Worm (Caenorhabditis elegans) whole organism, L2 larva: ENCODE measurements around the gene F13H8.5.

Source experiments
- C34F6.9 ChIP-seq: fragments of 150-350 bp; optimal IDR thresholded peaks from 2 replicates; lab custom pipeline; 2014; ENCODE audit warnings: missing biosample characterization, missing genetic modification characterization
- F13H6.1 ChIP-seq: sonication (generic microtip); optimal IDR thresholded peaks from 2 replicates; lab custom pipeline; 2016; ENCODE audit warnings: missing genetic modification characterization, missing compliant biosample characterization
- R02D3.7 ChIP-seq: fragments of 150-350 bp; optimal IDR thresholded peaks from 2 replicates; lab custom pipeline; 2014; ENCODE audit warnings: missing biosample characterization, missing genetic modification characterization
- Y55F3AM.14 ChIP-seq: fragments of 200-800 bp; sonication (Bioruptor generic); optimal IDR thresholded peaks from 2 replicates; lab custom pipeline; 2018; ENCODE audit warnings: mild to moderate bottlenecking, missing genetic modification characterization, missing compliant biosample characterization
- ZK546.5 ChIP-seq: sonication (generic microtip); optimal IDR thresholded peaks from 2 replicates; lab custom pipeline; 2017; ENCODE audit warnings: missing biosample characterization, missing genetic modification characterization
- aly-2 ChIP-seq: fragments of 150-350 bp; optimal IDR thresholded peaks from 2 replicates; lab custom pipeline; 2014; ENCODE audit warnings: missing biosample characterization, missing genetic modification characterization
- ama-1 ChIP-seq: fragments of 150-350 bp; optimal IDR thresholded peaks from 2 replicates; lab custom pipeline; 2018; ENCODE audit warnings: inconsistent platforms
- blmp-1 ChIP-seq: sonication (generic microtip); optimal IDR thresholded peaks from 2 replicates; lab custom pipeline; 2017; ENCODE audit warnings: missing genetic modification characterization, mild to moderate bottlenecking, missing compliant biosample characterization, antibody characterized with exemption, moderate library complexity; ENCODE audit not compliant: insufficient read depth
- ceh-16 ChIP-seq: fragments of 150-350 bp; optimal IDR thresholded peaks from 2 replicates; lab custom pipeline; 2014; ENCODE audit warnings: missing biosample characterization, missing genetic modification characterization
- crh-2 ChIP-seq: sonication (generic microtip); optimal IDR thresholded peaks from 2 replicates; lab custom pipeline; 2017; ENCODE audit warnings: missing biosample characterization, missing genetic modification characterization
- dmd-4 ChIP-seq: sonication (generic microtip); optimal IDR thresholded peaks from 2 replicates; lab custom pipeline; 2017; ENCODE audit warnings: missing biosample characterization, missing genetic modification characterization
- egl-27 ChIP-seq: sonication (generic microtip); optimal IDR thresholded peaks from 3 replicates; lab custom pipeline; 2017; ENCODE audit warnings: missing biosample characterization, missing genetic modification reagents, missing genetic modification characterization
- elt-3 ChIP-seq: sonication (generic microtip); optimal IDR thresholded peaks from 2 replicates; lab custom pipeline; 2017; ENCODE audit warnings: missing biosample characterization, missing genetic modification characterization
- fos-1 ChIP-seq: fragments of 150-350 bp; optimal IDR thresholded peaks from 2 replicates; lab custom pipeline; 2014; ENCODE audit warnings: missing biosample characterization, missing genetic modification characterization
- gmeb-1 ChIP-seq: fragments of 150-350 bp; optimal IDR thresholded peaks from 2 replicates; lab custom pipeline; 2014; ENCODE audit warnings: missing biosample characterization, missing genetic modification characterization
- lin-11 ChIP-seq: fragments of 150-350 bp; sonication (generic microtip); optimal IDR thresholded peaks from 2 replicates; lab custom pipeline; 2014; ENCODE audit warnings: missing biosample characterization, missing genetic modification characterization, inconsistent platforms, mixed read lengths
- lin-13 ChIP-seq: fragments of 150-350 bp; optimal IDR thresholded peaks from 2 replicates; lab custom pipeline; 2014; ENCODE audit warnings: missing biosample characterization, missing genetic modification reagents, missing genetic modification characterization
- lsy-2 ChIP-seq, 2 experiments: fragments of 150-350 bp in 1 of 2; sonication (generic microtip) in 1 of 2; optimal IDR thresholded peaks; 2 replicates each; lab custom pipeline; 2014 to 2017; ENCODE audit warnings: missing biosample characterization in 2 of 2, missing genetic modification characterization in 2 of 2
- mab-5 ChIP-seq: fragments of 150-350 bp; optimal IDR thresholded peaks from 2 replicates; lab custom pipeline; 2014; ENCODE audit warnings: missing biosample characterization, missing genetic modification characterization
- mbf-1 ChIP-seq: sonication (generic microtip); optimal IDR thresholded peaks from 2 replicates; lab custom pipeline; 2017; ENCODE audit warnings: missing biosample characterization, missing genetic modification characterization
- nhr-11 ChIP-seq: fragments of 150-350 bp; optimal IDR thresholded peaks from 2 replicates; lab custom pipeline; 2014; ENCODE audit warnings: missing biosample characterization, missing genetic modification characterization
- nhr-12 ChIP-seq: fragments of 150-350 bp; optimal IDR thresholded peaks from 2 replicates; lab custom pipeline; 2014; ENCODE audit warnings: missing biosample characterization, missing genetic modification characterization
- nhr-129 ChIP-seq: fragments of 150-350 bp; optimal IDR thresholded peaks from 2 replicates; lab custom pipeline; 2014; ENCODE audit warnings: missing biosample characterization, missing genetic modification characterization
- nhr-21 ChIP-seq: fragments of 150-350 bp; optimal IDR thresholded peaks from 2 replicates; lab custom pipeline; 2014; ENCODE audit warnings: missing biosample characterization, missing genetic modification characterization
- nhr-23 ChIP-seq: fragments of 150-350 bp; optimal IDR thresholded peaks from 2 replicates; lab custom pipeline; 2014; ENCODE audit warnings: missing biosample characterization, missing genetic modification reagents, missing genetic modification characterization
- nhr-25 ChIP-seq: fragments of 150-350 bp; sonication (generic microtip); optimal IDR thresholded peaks from 3 replicates; lab custom pipeline; 2014; ENCODE audit warnings: missing biosample characterization, missing genetic modification characterization
- nhr-6 ChIP-seq: fragments of 150-350 bp; optimal IDR thresholded peaks from 2 replicates; lab custom pipeline; 2014; ENCODE audit warnings: missing biosample characterization, missing genetic modification characterization
- nhr-77 ChIP-seq: fragments of 150-350 bp; optimal IDR thresholded peaks from 2 replicates; lab custom pipeline; 2014; ENCODE audit warnings: missing biosample characterization, missing genetic modification characterization
- peb-1 ChIP-seq: fragments of 150-350 bp; optimal IDR thresholded peaks from 2 replicates; lab custom pipeline; 2014; ENCODE audit warnings: missing biosample characterization, missing genetic modification characterization
- sem-4 ChIP-seq: fragments of 150-350 bp; optimal IDR thresholded peaks from 2 replicates; lab custom pipeline; 2014; ENCODE audit warnings: missing biosample characterization, missing genetic modification reagents, missing genetic modification characterization
- skn-1 ChIP-seq: sonication (generic microtip); optimal IDR thresholded peaks from 2 replicates; lab custom pipeline; 2017; ENCODE audit warnings: missing biosample characterization, missing genetic modification characterization
- sma-3 ChIP-seq: sonication (generic microtip); optimal IDR thresholded peaks from 2 replicates; lab custom pipeline; 2016; ENCODE audit warnings: missing genetic modification reagents, missing genetic modification characterization, missing compliant biosample characterization
- sma-9 ChIP-seq, 2 experiments: fragments of 150-350 bp in 1 of 2; sonication (generic microtip) in 1 of 2; optimal IDR thresholded peaks; 2 replicates each; lab custom pipeline; 2014 to 2016; ENCODE audit warnings: missing genetic modification characterization in 2 of 2, mild to moderate bottlenecking in 1 of 2, missing biosample characterization in 1 of 2, missing compliant biosample characterization in 1 of 2, missing genetic modification reagents in 1 of 2, moderate library complexity in 1 of 2
- snpc-4 ChIP-seq: fragments of 150-350 bp; optimal IDR thresholded peaks from 2 replicates; lab custom pipeline; 2014; ENCODE audit warnings: missing biosample characterization, missing genetic modification characterization
- unc-39 ChIP-seq: fragments of 150-350 bp; optimal IDR thresholded peaks from 2 replicates; lab custom pipeline; 2014; ENCODE audit warnings: missing biosample characterization, missing genetic modification characterization
- unc-55 ChIP-seq: fragments of 150-350 bp; sonication (generic microtip); optimal IDR thresholded peaks from 3 replicates; lab custom pipeline; 2014; ENCODE audit warnings: missing biosample characterization, missing genetic modification reagents, missing genetic modification characterization
- unc-62 ChIP-seq: fragments of 150-350 bp; optimal IDR thresholded peaks from 2 replicates; lab custom pipeline; 2014; ENCODE audit warnings: missing biosample characterization, missing genetic modification reagents, missing genetic modification characterization
- zag-1 ChIP-seq: fragments of 150-350 bp; optimal IDR thresholded peaks from 2 replicates; lab custom pipeline; 2014; ENCODE audit warnings: missing biosample characterization, missing genetic modification characterization
- ztf-1 ChIP-seq: fragments of 200-800 bp; sonication (Bioruptor generic); conservative IDR thresholded peaks from 2 replicates; pipeline ENCODE4 v1.3.6; 2022; ENCODE audit warnings: missing genetic modification characterization, missing compliant biosample characterization
- ztf-11 ChIP-seq: sonication (generic microtip); optimal IDR thresholded peaks from 2 replicates; lab custom pipeline; 2017; ENCODE audit warnings: missing biosample characterization, missing genetic modification characterization

Gene F13H8.5

ce11 chrII:6269805-6270414, 14.0 kb upstream of the F13H8.5 start, which contains the start of gene F13H8.2:
Gene F13H8.2, plus strand, starts transcription at chrII:6270364.
- peak; percentile 36 for TF ChIP-seq snpc-4 (tag; lab: Kevin White, UChicago)
- no peak for TF ChIP-seq elt-3
- peak; percentile 87 for TF ChIP-seq sma-9 (GFP tag; optimal IDR thresholded peaks at IDR 0.05; lab: Kevin White, UChicago)
- no peak for TF ChIP-seq sma-9 (tag; optimal IDR thresholded peaks at IDR 0.05; lab: Kevin White, UChicago)
- TF ChIP-seq C34F6.9 (tag; lab: Kevin White, UChicago): peak; percentile 79
- TF ChIP-seq unc-39: no peak
- no peak for TF ChIP-seq ceh-16
- peak; percentile 42 for TF ChIP-seq fos-1 (tag; lab: Kevin White, UChicago)
- TF ChIP-seq egl-27 (tag; lab: Kevin White, UChicago): peak; percentile 2
- TF ChIP-seq aly-2 (tag; lab: Kevin White, UChicago): no peak
- no peak for TF ChIP-seq ZK546.5 (tag; lab: Kevin White, UChicago)
- TF ChIP-seq unc-55 (GFP tag; lab: Kevin White, UChicago): peak; percentile 78
- TF ChIP-seq sem-4 (tag; lab: Kevin White, UChicago): peak; percentile 52
- peak; percentile 20 for TF ChIP-seq lin-11 (tag; lab: Kevin White, UChicago)
- peak; percentile 96 for TF ChIP-seq gmeb-1
- TF ChIP-seq lsy-2 (tag; optimal IDR thresholded peaks at IDR 0.05; lab: Kevin White, UChicago): peak; percentile 66 to 90
- peak; percentile 82 for TF ChIP-seq F13H6.1
- no peak for TF ChIP-seq unc-62 (GFP tag; lab: Kevin White, UChicago)
- TF ChIP-seq blmp-1 (tag; lab: Kevin White, UChicago): peak; percentile 5
- no peak for TF ChIP-seq dmd-4 (tag; lab: Kevin White, UChicago)
- no peak for TF ChIP-seq nhr-77 (tag; lab: Kevin White, UChicago)
- TF ChIP-seq ztf-11 (tag; lab: Kevin White, UChicago): no peak
- TF ChIP-seq skn-1: peak; percentile 33
- no peak for TF ChIP-seq ztf-1
- peak; percentile 47 for TF ChIP-seq nhr-21 (tag; lab: Kevin White, UChicago)
- peak; percentile 70 for TF ChIP-seq nhr-129
- TF ChIP-seq zag-1 (tag; lab: Kevin White, UChicago): peak; percentile 12
- peak; percentile 59 for TF ChIP-seq lin-13
- TF ChIP-seq sma-3 (GFP tag; lab: Kevin White, UChicago): peak; percentile 83
- peak; percentile 71 for TF ChIP-seq mab-5 (tag; lab: Kevin White, UChicago)
- TF ChIP-seq crh-2 (tag; lab: Kevin White, UChicago): peak; percentile 77
- TF ChIP-seq mbf-1 (tag; lab: Kevin White, UChicago): no peak
- TF ChIP-seq nhr-6: no peak

ce11 chrII:6267983-6268382, 12.1 kb upstream of the F13H8.5 start, which contains the start of gene F13H8.8:
Gene F13H8.8, minus strand, starts transcription at chrII:6268083.
- no peak for TF ChIP-seq gmeb-1
- TF ChIP-seq dmd-4 (tag; lab: Kevin White, UChicago): no peak
- no peak for TF ChIP-seq nhr-21 (tag; lab: Kevin White, UChicago)
- TF ChIP-seq Y55F3AM.14 (GFP tag; lab: Kevin White, UChicago): no peak
- TF ChIP-seq R02D3.7 (tag; lab: Kevin White, UChicago): no peak
- TF ChIP-seq peb-1: no peak
- no peak for TF ChIP-seq unc-39
- TF ChIP-seq sem-4 (tag; lab: Kevin White, UChicago): no peak
- no peak for TF ChIP-seq ama-1 (lab: Kevin White, UChicago)
- no peak for TF ChIP-seq nhr-23 (tag; lab: Kevin White, UChicago)
- TF ChIP-seq nhr-11: no peak
- no peak for TF ChIP-seq lsy-2 (tag; optimal IDR thresholded peaks at IDR 0.05; lab: Kevin White, UChicago)

- no peak for TF ChIP-seq Y55F3AM.14 (GFP tag; lab: Kevin White, UChicago)
- TF ChIP-seq ama-1 (lab: Kevin White, UChicago): no peak
- TF ChIP-seq egl-27 (tag; lab: Kevin White, UChicago): no peak
- no peak for TF ChIP-seq lin-13
- no peak for TF ChIP-seq sma-9 (GFP tag; optimal IDR thresholded peaks at IDR 0.05; lab: Kevin White, UChicago)
- no peak for TF ChIP-seq sma-9 (tag; optimal IDR thresholded peaks at IDR 0.05; lab: Kevin White, UChicago)
- TF ChIP-seq zag-1 (tag; lab: Kevin White, UChicago): no peak
- no peak for TF ChIP-seq nhr-6
- no peak for TF ChIP-seq elt-3
- no peak for TF ChIP-seq mab-5 (tag; lab: Kevin White, UChicago)
- no peak for TF ChIP-seq aly-2 (tag; lab: Kevin White, UChicago)
- no peak for TF ChIP-seq nhr-12 (tag; lab: Kevin White, UChicago)
- TF ChIP-seq nhr-25 (tag; lab: Kevin White, UChicago): no peak
Measured at ce11 chrII:6263685-6264084, 7.8 kb upstream of the F13H8.5 start, which contains the start of gene F13H8.3. Gene F13H8.3, plus strand, starts transcription at chrII:6263985.
